Worm (Caenorhabditis elegans) whole organism, mixed stage, embryonic: ENCODE data around the gene cox-5A.

ENCODE experiments used
- M03D4.4 ChIP-seq: sonication (generic microtip); optimal IDR thresholded peaks from 2 replicates; lab custom pipeline; 2017; ENCODE audit warnings: mild to moderate bottlenecking, missing genetic modification characterization, missing compliant biosample characterization
- blmp-1 ChIP-seq: fragments of 150-350 bp; optimal IDR thresholded peaks from 2 replicates; lab custom pipeline; 2014; ENCODE audit warnings: missing biosample characterization, missing genetic modification characterization
- ceh-39 ChIP-seq: fragments of 150-350 bp; optimal IDR thresholded peaks from 2 replicates; lab custom pipeline; 2014; ENCODE audit warnings: missing biosample characterization, missing genetic modification characterization
- ceh-43 ChIP-seq: fragments of 200-800 bp; sonication (Bioruptor generic); optimal IDR thresholded peaks from 2 replicates; lab custom pipeline; 2018; ENCODE audit warnings: mild to moderate bottlenecking, missing genetic modification characterization, moderate library complexity, missing compliant biosample characterization
- ceh-83 ChIP-seq: fragments of 200-800 bp; sonication (Bioruptor generic); optimal IDR thresholded peaks from 2 replicates; lab custom pipeline; 2018; ENCODE audit warnings: mild to moderate bottlenecking, missing genetic modification characterization, missing compliant biosample characterization
- ces-1 ChIP-seq: fragments of 150-350 bp; optimal IDR thresholded peaks from 2 replicates; lab custom pipeline; 2014; ENCODE audit warnings: missing biosample characterization, missing genetic modification reagents, missing genetic modification characterization
- drap-1 ChIP-seq: fragments of 200-800 bp; sonication (Bioruptor generic); optimal IDR thresholded peaks from 3 replicates; lab custom pipeline; 2018; ENCODE audit warnings: mild to moderate bottlenecking, missing genetic modification characterization, missing compliant biosample characterization
- elt-3 ChIP-seq: fragments of 150-350 bp; optimal IDR thresholded peaks from 2 replicates; lab custom pipeline; 2014; ENCODE audit warnings: missing biosample characterization, missing genetic modification characterization
- flh-1 ChIP-seq: fragments of 200-800 bp; sonication (Bioruptor generic); optimal IDR thresholded peaks from 2 replicates; lab custom pipeline; 2018; ENCODE audit warnings: mild to moderate bottlenecking, missing genetic modification characterization, moderate library complexity, missing compliant biosample characterization
- ham-2 ChIP-seq: fragments of 200-800 bp; sonication (Bioruptor generic); optimal IDR thresholded peaks from 2 replicates; lab custom pipeline; 2018; ENCODE audit warnings: mild to moderate bottlenecking, missing genetic modification characterization, missing compliant biosample characterization
- hlh-1 ChIP-seq: fragments of 150-350 bp; optimal IDR thresholded peaks from 2 replicates; lab custom pipeline; 2014; ENCODE audit warnings: missing biosample characterization, missing genetic modification reagents, missing genetic modification characterization
- lin-13 ChIP-seq: fragments of 150-350 bp; optimal IDR thresholded peaks from 2 replicates; lab custom pipeline; 2014; ENCODE audit warnings: missing biosample characterization, missing genetic modification characterization
- lin-32 ChIP-seq: fragments of 200-800 bp; sonication (Bioruptor generic); optimal IDR thresholded peaks from 2 replicates; lab custom pipeline; 2018; ENCODE audit warnings: mild to moderate bottlenecking, missing genetic modification characterization, missing compliant biosample characterization
- lsy-2 ChIP-seq: fragments of 150-350 bp; optimal IDR thresholded peaks from 2 replicates; lab custom pipeline; 2014; ENCODE audit warnings: missing biosample characterization, missing genetic modification characterization
- mab-5 ChIP-seq: fragments of 150-350 bp; optimal IDR thresholded peaks from 2 replicates; lab custom pipeline; 2014; ENCODE audit warnings: missing biosample characterization, missing genetic modification characterization
- mep-1 ChIP-seq: fragments of 150-350 bp; optimal IDR thresholded peaks from 2 replicates; lab custom pipeline; 2017; ENCODE audit warnings: missing biosample characterization, missing genetic modification reagents, missing genetic modification characterization, inconsistent platforms
- mls-2 ChIP-seq: sonication (generic microtip); optimal IDR thresholded peaks from 2 replicates; lab custom pipeline; 2016; ENCODE audit warnings: mild to moderate bottlenecking, missing genetic modification characterization, moderate library complexity, missing compliant biosample characterization
- nhr-12 ChIP-seq: fragments of 150-350 bp; optimal IDR thresholded peaks from 2 replicates; lab custom pipeline; 2014; ENCODE audit warnings: missing biosample characterization, missing genetic modification characterization
- nhr-237 ChIP-seq: fragments of 150-350 bp; optimal IDR thresholded peaks from 2 replicates; lab custom pipeline; 2014; ENCODE audit warnings: missing biosample characterization, missing genetic modification characterization
- nhr-28 ChIP-seq: fragments of 150-350 bp; optimal IDR thresholded peaks from 2 replicates; lab custom pipeline; 2014; ENCODE audit warnings: missing biosample characterization, missing genetic modification characterization
- nhr-76 ChIP-seq: sonication (generic microtip); optimal IDR thresholded peaks from 2 replicates; lab custom pipeline; 2017; ENCODE audit warnings: missing biosample characterization, missing genetic modification characterization
- pha-4 ChIP-seq: fragments of 150-350 bp; optimal IDR thresholded peaks from 2 replicates; lab custom pipeline; 2018; ENCODE audit warnings: missing biosample characterization, missing genetic modification reagents, missing genetic modification characterization
- sem-2 ChIP-seq: fragments of 200-800 bp; sonication (Bioruptor generic); optimal IDR thresholded peaks from 2 replicates; lab custom pipeline; 2018; ENCODE audit warnings: mild to moderate bottlenecking, missing genetic modification characterization, missing compliant biosample characterization
- snpc-4 ChIP-seq: fragments of 150-350 bp; optimal IDR thresholded peaks from 2 replicates; lab custom pipeline; 2014; ENCODE audit warnings: missing biosample characterization, missing genetic modification characterization
- sptf-1 ChIP-seq: sonication (generic microtip); optimal IDR thresholded peaks from 2 replicates; lab custom pipeline; 2017; ENCODE audit warnings: mild to moderate bottlenecking, missing genetic modification characterization, moderate library complexity, missing compliant biosample characterization
- tbx-8 ChIP-seq: fragments of 200-800 bp; sonication (Bioruptor generic); optimal IDR thresholded peaks from 2 replicates; lab custom pipeline; 2018; ENCODE audit warnings: mild to moderate bottlenecking, missing genetic modification characterization, moderate library complexity, missing compliant biosample characterization
- unc-120 ChIP-seq: sonication (generic microtip); optimal IDR thresholded peaks from 2 replicates; lab custom pipeline; 2017; ENCODE audit warnings: missing genetic modification characterization, missing compliant biosample characterization; ENCODE audit not compliant: poor library complexity, severe bottlenecking
- unc-39 ChIP-seq: fragments of 150-350 bp; optimal IDR thresholded peaks from 2 replicates; lab custom pipeline; 2014; ENCODE audit warnings: missing biosample characterization, missing genetic modification characterization
- zip-8 ChIP-seq: fragments of 150-350 bp; optimal IDR thresholded peaks from 2 replicates; lab custom pipeline; 2014; ENCODE audit warnings: missing biosample characterization, missing genetic modification characterization
- ztf-11 ChIP-seq: fragments of 150-350 bp; optimal IDR thresholded peaks from 2 replicates; lab custom pipeline; 2014; ENCODE audit warnings: missing biosample characterization, missing genetic modification characterization

The cox-5A gene

DNA sequence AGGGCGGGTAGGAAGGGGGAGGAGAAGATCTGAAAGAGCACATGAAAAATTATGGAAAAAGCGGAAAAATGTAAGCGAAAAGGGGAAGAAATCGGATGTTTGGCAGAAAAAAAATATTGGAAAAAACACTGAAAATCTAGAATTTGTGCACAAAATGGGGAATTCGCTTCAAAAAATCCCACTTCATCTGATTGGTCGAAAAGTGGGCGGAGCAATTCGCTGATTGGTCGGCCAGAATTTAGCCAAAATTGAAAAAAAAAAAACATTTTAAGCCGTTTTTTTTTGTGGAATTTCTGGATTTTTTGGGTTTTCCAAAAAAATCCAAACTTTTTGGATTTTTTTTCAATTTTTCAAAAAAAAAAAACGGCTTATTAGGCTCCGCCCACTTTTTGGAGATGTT is 15.5 kb downstream of the cox-5A start:
- TF ChIP-seq mab-5 (tag; lab: Kevin White, UChicago) (no peak), zip-8 (tag; lab: Kevin White, UChicago) (no peak), ces-1 (GFP tag; lab: Kevin White, UChicago) (no peak), ceh-83 (GFP tag; lab: Kevin White, UChicago) (no peak), hlh-1 (tag; lab: Kevin White, UChicago) (no peak), sem-2 (GFP tag; lab: Kevin White, UChicago) (no peak), unc-120 (tag; lab: Kevin White, UChicago) (no peak), ztf-11 (tag; lab: Kevin White, UChicago) (no peak), lin-32 (GFP tag; lab: Kevin White, UChicago) (no peak), blmp-1 (tag; lab: Kevin White, UChicago) (no peak), ceh-39 (tag; lab: Kevin White, UChicago) (no peak), lin-13 (no peak), drap-1 (no peak), ham-2 (no peak), M03D4.4 (tag; lab: Kevin White, UChicago) (no peak), sptf-1 (tag; lab: Kevin White, UChicago) (no peak), nhr-76 (tag; lab: Kevin White, UChicago) (no peak), snpc-4 (no peak), ceh-43 (GFP tag; lab: Kevin White, UChicago) (no peak), flh-1 (GFP tag; lab: Kevin White, UChicago) (no peak)

DNA sequence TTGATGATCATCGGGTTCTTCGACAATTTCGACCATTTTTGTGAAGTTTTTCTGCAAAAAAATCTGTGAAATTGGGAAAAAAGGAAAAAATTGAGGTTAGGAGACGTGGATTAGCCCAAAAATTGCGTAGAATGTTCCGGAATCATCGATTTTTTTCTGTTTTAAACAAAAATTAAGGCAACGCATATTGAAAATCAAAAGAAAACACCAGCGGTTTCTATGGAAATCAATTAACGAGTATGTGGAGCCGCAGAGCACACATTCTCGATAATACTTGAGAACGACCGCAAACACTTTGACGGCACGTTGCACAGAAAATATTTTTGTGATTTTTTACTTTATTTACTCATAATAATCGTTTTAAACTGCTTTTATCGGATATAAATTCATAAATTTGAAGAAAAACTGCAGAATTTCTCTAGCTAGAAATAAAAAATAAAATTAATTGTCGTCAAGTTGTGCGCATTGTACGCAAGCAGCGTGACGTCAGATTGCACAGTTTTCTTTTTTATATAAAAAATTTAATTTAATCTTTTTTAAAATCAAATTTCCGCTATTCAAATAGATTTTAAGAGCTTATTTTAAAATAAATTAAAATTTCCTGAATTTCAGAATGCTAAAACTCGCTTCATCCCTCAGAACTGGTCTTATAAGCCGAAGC is 20.8 kb downstream of the cox-5A start, which contains the start of the genes npp-25 and mrps-10:
npp-25 (minus strand) TSS at position 51 of the 661 bp plus-strand sequence.
mrps-10 (plus strand) TSS at position 611 of the 661 bp plus-strand sequence.
- TF ChIP-seq zip-8 (tag; lab: Kevin White, UChicago): no peak
- no peak for TF ChIP-seq nhr-28 (tag; lab: Kevin White, UChicago)
- TF ChIP-seq lsy-2 (tag; lab: Kevin White, UChicago): peak; percentile 32
- TF ChIP-seq ces-1 (GFP tag; lab: Kevin White, UChicago): peak; percentile 56

DNA sequence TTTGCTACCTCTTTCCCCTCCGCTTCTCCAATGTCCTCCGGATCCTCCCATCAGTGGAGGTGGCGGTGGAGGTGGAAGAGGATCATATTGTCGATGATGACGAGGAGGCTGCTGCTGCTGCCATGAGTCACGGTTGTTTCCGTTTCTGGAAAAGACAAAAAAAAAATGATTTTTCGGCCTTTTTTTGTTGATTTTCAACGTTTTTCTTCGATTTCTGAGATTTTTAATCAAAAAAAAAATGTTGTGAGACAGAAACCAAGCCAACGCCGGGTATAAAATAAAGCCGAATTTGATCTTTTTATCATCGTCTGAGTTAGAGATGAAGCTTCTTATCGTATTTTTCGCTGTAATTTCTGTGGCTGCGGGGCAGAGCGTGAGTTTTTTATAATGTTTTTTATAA is 24.3 kb downstream of the cox-5A start, which contains the start of gene Y37D8A.19:
Y37D8A.19 (plus strand) TSS at position 301 of the 400 bp plus-strand sequence.
- no peak for TF ChIP-seq elt-3 (tag; lab: Kevin White, UChicago)
- TF ChIP-seq nhr-28 (tag; lab: Kevin White, UChicago): no peak
- TF ChIP-seq lin-32 (GFP tag; lab: Kevin White, UChicago): no peak
- no peak for TF ChIP-seq mab-5 (tag; lab: Kevin White, UChicago)
- no peak for TF ChIP-seq ztf-11 (tag; lab: Kevin White, UChicago)
- TF ChIP-seq ham-2: no peak
- TF ChIP-seq hlh-1 (tag; lab: Kevin White, UChicago): no peak
- TF ChIP-seq pha-4 (tag; lab: Kevin White, UChicago): no peak
- TF ChIP-seq mls-2: no peak
- TF ChIP-seq ces-1 (GFP tag; lab: Kevin White, UChicago): no peak
- TF ChIP-seq blmp-1 (tag; lab: Kevin White, UChicago): no peak
- no peak for TF ChIP-seq nhr-76 (tag; lab: Kevin White, UChicago)
- no peak for TF ChIP-seq unc-39 (tag; lab: Kevin White, UChicago)
- no peak for TF ChIP-seq lin-13
- TF ChIP-seq nhr-237 (tag; lab: Kevin White, UChicago): no peak
- no peak for TF ChIP-seq flh-1 (GFP tag; lab: Kevin White, UChicago)
- TF ChIP-seq ceh-83 (GFP tag; lab: Kevin White, UChicago): no peak
- TF ChIP-seq snpc-4: no peak

DNA sequence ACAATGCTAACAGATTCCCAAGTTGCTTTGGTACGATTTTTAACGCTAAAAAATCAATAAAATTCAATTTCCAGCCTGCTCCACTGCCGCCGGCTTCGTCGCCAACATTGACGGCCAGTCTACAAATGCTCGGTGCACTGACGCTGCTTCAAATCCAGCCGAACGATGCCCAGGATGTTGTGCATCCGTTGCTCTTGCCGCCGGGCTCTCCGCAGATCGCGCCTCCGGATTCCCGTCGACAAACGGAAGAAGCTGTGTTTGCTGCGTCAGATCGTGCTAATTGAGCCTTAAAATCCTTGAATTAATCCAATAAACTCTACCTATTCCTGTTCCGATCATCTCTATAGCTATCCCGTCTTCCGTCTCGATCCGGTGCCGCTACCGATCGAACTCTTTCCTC is 25.8 kb downstream of the cox-5A start:
- TF ChIP-seq ceh-39 (tag; lab: Kevin White, UChicago) (no peak), M03D4.4 (tag; lab: Kevin White, UChicago) (no peak), mep-1 (tag; lab: Kevin White, UChicago) (no peak), sem-2 (GFP tag; lab: Kevin White, UChicago) (no peak), ham-2 (no peak), nhr-28 (tag; lab: Kevin White, UChicago) (no peak), nhr-76 (tag; lab: Kevin White, UChicago) (no peak), nhr-12 (no peak), tbx-8 (GFP tag; lab: Kevin White, UChicago) (no peak)
